Worm (Caenorhabditis elegans) whole organism, young adult: ENCODE data around the gene exc-13.

Source experiments
- B0035.1 ChIP-seq: sonication (generic microtip); optimal IDR thresholded peaks from 2 replicates; lab custom pipeline; 2016; ENCODE audit warnings: missing genetic modification characterization, mild to moderate bottlenecking, missing compliant biosample characterization, missing genotype, missing genetic modification reagents
- B0261.1 ChIP-seq: sonication (generic microtip); optimal IDR thresholded peaks from 2 replicates; lab custom pipeline; 2016; ENCODE audit warnings: mild to moderate bottlenecking, missing genetic modification characterization, moderate library complexity, missing compliant biosample characterization
- D2030.7 ChIP-seq: fragments of 200-800 bp; sonication (Bioruptor generic); IDR thresholded peaks from 2 replicates; pipeline ENCODE4 v1.3.6; 2022; ENCODE audit warnings: missing genetic modification reagents, missing genetic modification characterization, missing compliant biosample characterization
- F22D6.2 ChIP-seq: sonication (generic microtip); optimal IDR thresholded peaks from 2 replicates; lab custom pipeline; 2016; ENCODE audit warnings: mild to moderate bottlenecking, missing genetic modification characterization, missing compliant biosample characterization
- F23B12.7 ChIP-seq: sonication (generic microtip); optimal IDR thresholded peaks from 2 replicates; lab custom pipeline; 2017; ENCODE audit warnings: missing genetic modification characterization, mild to moderate bottlenecking, missing compliant biosample characterization, antibody characterized with exemption, moderate library complexity; ENCODE audit not compliant: insufficient read depth
- F33H1.4 ChIP-seq: fragments of 200-800 bp; sonication (Bioruptor generic); IDR thresholded peaks from 2 replicates; pipeline ENCODE4 v1.3.6; 2022; ENCODE audit warnings: missing genetic modification reagents, missing genetic modification characterization, missing compliant biosample characterization
- F57A8.1 ChIP-seq: fragments of 200-800 bp; sonication (Bioruptor generic); optimal IDR thresholded peaks from 2 replicates; lab custom pipeline; 2018; ENCODE audit warnings: mild to moderate bottlenecking, missing genetic modification characterization, moderate library complexity, missing compliant biosample characterization
- K11D2.4 ChIP-seq: fragments of 200-800 bp; sonication (Bioruptor generic); IDR thresholded peaks from 2 replicates; pipeline ENCODE4 v1.3.6; 2022; ENCODE audit warnings: missing genetic modification reagents, missing genetic modification characterization, missing compliant biosample characterization
- T07F8.4 ChIP-seq: sonication (generic microtip); optimal IDR thresholded peaks from 2 replicates; lab custom pipeline; 2016; ENCODE audit warnings: mild to moderate bottlenecking, missing genetic modification characterization, moderate library complexity, missing compliant biosample characterization
- ZK185.1 ChIP-seq: sonication (generic microtip); optimal IDR thresholded peaks from 2 replicates; lab custom pipeline; 2016; ENCODE audit warnings: mild to moderate bottlenecking, missing genetic modification characterization, missing compliant biosample characterization; ENCODE audit not compliant: poor library complexity, severe bottlenecking
- aptf-2 ChIP-seq: fragments of 200-800 bp; sonication (Bioruptor generic); conservative IDR thresholded peaks from 2 replicates; pipeline ENCODE4 v1.3.6; 2022; ENCODE audit warnings: missing genetic modification reagents, missing genetic modification characterization, missing compliant biosample characterization
- atf-7 ChIP-seq: sonication (generic microtip); optimal IDR thresholded peaks from 2 replicates; lab custom pipeline; 2017; ENCODE audit warnings: mild to moderate bottlenecking, missing genetic modification characterization, missing compliant biosample characterization
- attf-6 ChIP-seq: fragments of 200-800 bp; sonication (Bioruptor generic); IDR thresholded peaks from 2 replicates; pipeline ENCODE4 v1.3.6; 2022; ENCODE audit warnings: missing genetic modification reagents, missing genetic modification characterization, missing compliant biosample characterization
- bed-1 ChIP-seq: fragments of 200-800 bp; sonication (Bioruptor generic); IDR thresholded peaks from 2 replicates; pipeline ENCODE4 v1.3.6; 2022; ENCODE audit warnings: missing genetic modification reagents, missing genetic modification characterization, missing compliant biosample characterization
- cebp-1 ChIP-seq, 2 experiments: fragments of 200-800 bp in 1 of 2; sonication (Bioruptor generic) in 1 of 2; sonication (generic microtip) in 1 of 2; IDR thresholded peaks in 1 of 2; optimal IDR thresholded peaks in 1 of 2; 2 replicates each; pipeline versions ENCODE4 v1.3.6 to Lab custom; 2017 to 2022; ENCODE audit warnings: missing compliant biosample characterization in 2 of 2, missing genetic modification characterization in 2 of 2, mild to moderate bottlenecking in 1 of 2, missing genetic modification reagents in 1 of 2, moderate library complexity in 1 of 2
- cebp-2 ChIP-seq: fragments of 200-800 bp; sonication (Bioruptor generic); IDR thresholded peaks from 2 replicates; pipeline ENCODE4 v1.3.6; 2022; ENCODE audit warnings: missing genetic modification characterization, missing compliant biosample characterization
- ceh-100 ChIP-seq: fragments of 200-800 bp; sonication (Bioruptor generic); IDR thresholded peaks from 2 replicates; pipeline ENCODE4 v1.3.6; 2022; ENCODE audit warnings: missing genetic modification reagents, missing genetic modification characterization, missing compliant biosample characterization
- ceh-58 ChIP-seq: fragments of 200-800 bp; sonication (Bioruptor generic); IDR thresholded peaks from 2 replicates; pipeline ENCODE4 v1.3.6; 2022; ENCODE audit warnings: missing genetic modification characterization, missing compliant biosample characterization
- ceh-79 ChIP-seq: sonication (generic microtip); optimal IDR thresholded peaks from 2 replicates; lab custom pipeline; 2017; ENCODE audit warnings: mild to moderate bottlenecking, missing genetic modification characterization, missing compliant biosample characterization
- ceh-91 ChIP-seq: fragments of 200-800 bp; sonication (Bioruptor generic); IDR thresholded peaks from 2 replicates; pipeline ENCODE4 v1.3.6; 2022; ENCODE audit warnings: missing genetic modification reagents, missing genetic modification characterization, missing compliant biosample characterization
- dpl-1 ChIP-seq: fragments of 150-350 bp; optimal IDR thresholded peaks from 2 replicates; lab custom pipeline; 2014; ENCODE audit warnings: missing biosample characterization, missing genetic modification reagents, missing genetic modification characterization
- ets-4 ChIP-seq: fragments of 200-800 bp; sonication (Bioruptor generic); optimal IDR thresholded peaks from 2 replicates; lab custom pipeline; 2018; ENCODE audit warnings: mild to moderate bottlenecking, missing genetic modification characterization, missing compliant biosample characterization
- him-1 ChIP-seq: sonication (generic microtip); optimal IDR thresholded peaks from 2 replicates; lab custom pipeline; 2016; ENCODE audit warnings: missing genotype, missing genetic modification reagents, missing genetic modification characterization, missing compliant biosample characterization
- hlh-12 ChIP-seq: sonication (generic microtip); optimal IDR thresholded peaks from 2 replicates; lab custom pipeline; 2016; ENCODE audit warnings: missing genetic modification characterization, missing compliant biosample characterization
- hmg-20 ChIP-seq: fragments of 200-800 bp; sonication (Bioruptor generic); IDR thresholded peaks from 2 replicates; pipeline ENCODE4 v1.3.6; 2022; ENCODE audit warnings: missing genetic modification reagents, missing genetic modification characterization, missing compliant biosample characterization
- lag-1 ChIP-seq: fragments of 200-800 bp; sonication (Bioruptor generic); IDR thresholded peaks from 2 replicates; pipeline ENCODE4 v1.3.6; 2022; ENCODE audit warnings: missing genetic modification reagents, missing genetic modification characterization, missing compliant biosample characterization
- lin-35 ChIP-seq, 3 experiments: fragments of 150-350 bp in 2 of 3; sonication (generic microtip) in 1 of 3; optimal IDR thresholded peaks; 2 replicates each; lab custom pipeline; 2014 to 2018; ENCODE audit warnings: missing biosample characterization in 3 of 3, missing genetic modification characterization in 3 of 3, missing genetic modification reagents in 3 of 3
- lin-40 ChIP-seq: sonication (generic microtip); optimal IDR thresholded peaks from 2 replicates; lab custom pipeline; 2016; ENCODE audit warnings: missing genetic modification characterization, mild to moderate bottlenecking, missing compliant biosample characterization, missing genotype, missing genetic modification reagents
- lir-1 ChIP-seq: fragments of 200-800 bp; sonication (Bioruptor generic); conservative IDR thresholded peaks from 2 replicates; pipeline ENCODE4 v1.3.6; 2022; ENCODE audit warnings: missing genetic modification reagents, missing genetic modification characterization, missing compliant biosample characterization
- lsy-27 ChIP-seq: sonication (generic microtip); optimal IDR thresholded peaks from 2 replicates; lab custom pipeline; 2017; ENCODE audit warnings: missing genetic modification characterization, mild to moderate bottlenecking, missing compliant biosample characterization, antibody characterized with exemption, missing genotype, borderline replicate concordance; ENCODE audit not compliant: insufficient read depth
- madf-10 ChIP-seq: sonication (generic microtip); optimal IDR thresholded peaks from 2 replicates; lab custom pipeline; 2016; ENCODE audit warnings: mild to moderate bottlenecking, missing genetic modification characterization, missing compliant biosample characterization
- madf-8 ChIP-seq: fragments of 200-800 bp; sonication (Bioruptor generic); conservative IDR thresholded peaks from 2 replicates; pipeline ENCODE4 v1.3.6; 2022; ENCODE audit warnings: missing genetic modification reagents, missing genetic modification characterization, missing compliant biosample characterization
- nfyb-1 ChIP-seq: fragments of 200-800 bp; sonication (Bioruptor generic); IDR thresholded peaks from 2 replicates; pipeline ENCODE4 v1.3.6; 2022; ENCODE audit warnings: missing genetic modification reagents, missing genetic modification characterization, missing compliant biosample characterization
- nhr-90 ChIP-seq: sonication (generic microtip); optimal IDR thresholded peaks from 2 replicates; lab custom pipeline; 2016; ENCODE audit warnings: missing genotype, mild to moderate bottlenecking, missing genetic modification characterization, missing compliant biosample characterization
- pha-4 ChIP-seq: fragments of 150-350 bp; sonication (generic microtip); optimal IDR thresholded peaks from 2 replicates; lab custom pipeline; 2014; ENCODE audit warnings: missing biosample characterization, missing genetic modification reagents, missing genetic modification characterization
- rec-8 ChIP-seq, 2 experiments: sonication (generic microtip); optimal IDR thresholded peaks; 2 replicates each; lab custom pipeline; 2016; ENCODE audit warnings: mild to moderate bottlenecking in 2 of 2, missing genetic modification characterization in 2 of 2, missing genetic modification reagents in 2 of 2, missing genotype in 2 of 2, missing biosample characterization in 1 of 2, missing compliant biosample characterization in 1 of 2, moderate library complexity in 1 of 2
- repo-1 ChIP-seq: sonication (generic microtip); optimal IDR thresholded peaks from 2 replicates; lab custom pipeline; 2017; ENCODE audit warnings: mild to moderate bottlenecking, missing genetic modification characterization, missing compliant biosample characterization
- sea-2 ChIP-seq: fragments of 200-800 bp; sonication (Bioruptor generic); IDR thresholded peaks from 2 replicates; pipeline ENCODE4 v1.3.6; 2022; ENCODE audit warnings: missing genetic modification characterization, missing compliant biosample characterization
- snpc-4 ChIP-seq, 5 experiments: fragments of 150-350 bp in 1 of 5; sonication (generic microtip) in 4 of 5; optimal IDR thresholded peaks; 2 replicates each; lab custom pipeline; 2014 to 2018; ENCODE audit warnings: missing genetic modification characterization in 5 of 5, missing biosample characterization in 3 of 5, antibody characterized with exemption in 2 of 5, mild to moderate bottlenecking in 2 of 5, missing compliant biosample characterization in 2 of 5, missing genotype in 2 of 5, moderate library complexity in 2 of 5, missing genetic modification reagents in 1 of 5
- sptf-2 ChIP-seq: fragments of 200-800 bp; sonication (Bioruptor generic); optimal IDR thresholded peaks from 2 replicates; lab custom pipeline; 2018; ENCODE audit warnings: mild to moderate bottlenecking, missing genetic modification characterization, missing compliant biosample characterization
- ztf-26 ChIP-seq: sonication (generic microtip); optimal IDR thresholded peaks from 2 replicates; lab custom pipeline; 2017; ENCODE audit warnings: missing genetic modification characterization, missing compliant biosample characterization

exc-13 gene

ce11 chrV:7399202-7399601 is 34.2 kb downstream of the exc-13 start, which contains the start of gene gst-41:
gst-41 (minus strand) TSS chrV:7399302.
- TF ChIP-seq repo-1 (tag; lab: Kevin White, UChicago) (no peak), ceh-100 (GFP tag; lab: Robert Waterston, UW) (no peak), dpl-1 (GFP tag; lab: Kevin White, UChicago) (no peak), hmg-20 (GFP tag; lab: Robert Waterston, UW) (no peak), cebp-1 (GFP tag; IDR thresholded peaks at IDR 0.05; lab: Robert Waterston, UW) (no peak), cebp-1 (tag; optimal IDR thresholded peaks at IDR 0.05; lab: Kevin White, UChicago) (no peak), ceh-58 (GFP tag; lab: Robert Waterston, UW) (no peak), K11D2.4 (GFP tag; lab: Robert Waterston, UW) (no peak), snpc-4 (GFP tag; optimal IDR thresholded peaks at IDR 0.05; lab: Kevin White, UChicago) (no peak), snpc-4 (tag; optimal IDR thresholded peaks at IDR 0.05; lab: Kevin White, UChicago) (no peak), hlh-12 (tag; lab: Kevin White, UChicago) (no peak), F23B12.7 (no peak), pha-4 (tag; lab: Kevin White, UChicago) (no peak), ztf-26 (tag; lab: Kevin White, UChicago) (no peak), rec-8 (tag; optimal IDR thresholded peaks at IDR 0.05; lab: Kevin White, UChicago) (no peak), lsy-27 (tag; lab: Kevin White, UChicago) (no peak), cebp-2 (GFP tag; lab: Robert Waterston, UW) (no peak), T07F8.4 (no peak), madf-10 (no peak), ceh-91 (GFP tag; lab: Robert Waterston, UW) (no peak), lir-1 (GFP tag; lab: Robert Waterston, UW) (no peak), madf-8 (GFP tag; lab: Robert Waterston, UW) (no peak)

ce11 chrV:7400095-7400494 is 35.0 kb downstream of the exc-13 start, which contains the start of gene cnc-9:
cnc-9 (minus strand) TSS chrV:7400195.
- TF ChIP-seq lin-40 (no peak), F22D6.2 (tag; lab: Kevin White, UChicago) (no peak), B0035.1 (tag; lab: Kevin White, UChicago) (no peak), aptf-2 (GFP tag; lab: Robert Waterston, UW) (no peak), ceh-100 (GFP tag; lab: Robert Waterston, UW) (no peak), lag-1 (no peak), lin-35 (GFP tag; optimal IDR thresholded peaks at IDR 0.05; lab: Kevin White, UChicago) (no peak), attf-6 (GFP tag; lab: Robert Waterston, UW) (no peak)

- TF ChIP-seq T07F8.4 (no peak), ZK185.1 (tag; lab: Kevin White, UChicago) (no peak), ets-4 (GFP tag; lab: Kevin White, UChicago) (no peak), atf-7 (tag; lab: Kevin White, UChicago) (no peak), him-1 (tag; lab: Kevin White, UChicago) (no peak), F57A8.1 (GFP tag; lab: Kevin White, UChicago) (no peak), ceh-79 (tag; lab: Kevin White, UChicago) (no peak), nfyb-1 (GFP tag; lab: Robert Waterston, UW) (no peak), lsy-27 (tag; lab: Kevin White, UChicago) (no peak), aptf-2 (GFP tag; lab: Robert Waterston, UW) (no peak), F33H1.4 (GFP tag; lab: Robert Waterston, UW) (no peak), sea-2 (GFP tag; lab: Robert Waterston, UW) (no peak), lag-1 (no peak), D2030.7 (GFP tag; lab: Robert Waterston, UW) (no peak), B0261.1 (tag; lab: Kevin White, UChicago) (no peak), bed-1 (GFP tag; lab: Robert Waterston, UW) (no peak), sptf-2 (no peak), nhr-90 (no peak)
Observed at ce11 chrV:7400588-7400987, 35.5 kb downstream of the exc-13 start, which contains the start of gene srx-60. srx-60 (plus strand) TSS chrV:7400888.
